Worm (Caenorhabditis elegans) whole organism, mixed stage, embryonic: Measurements from ENCODE around the gene srt-52.

Experiments
- drap-1 ChIP-seq: fragments of 200-800 bp; sonication (Bioruptor generic); optimal IDR thresholded peaks from 3 replicates; lab custom pipeline; 2018; ENCODE audit warnings: mild to moderate bottlenecking, missing genetic modification characterization, missing compliant biosample characterization
- elt-1 ChIP-seq: sonication (generic microtip); optimal IDR thresholded peaks from 2 replicates; lab custom pipeline; 2017; ENCODE audit warnings: missing genetic modification characterization, mild to moderate bottlenecking, missing compliant biosample characterization, antibody characterized with exemption, moderate library complexity, borderline replicate concordance; ENCODE audit not compliant: insufficient read depth
- lin-13 ChIP-seq: fragments of 150-350 bp; optimal IDR thresholded peaks from 2 replicates; lab custom pipeline; 2014; ENCODE audit warnings: missing biosample characterization, missing genetic modification characterization
- nhr-76 ChIP-seq: sonication (generic microtip); optimal IDR thresholded peaks from 2 replicates; lab custom pipeline; 2017; ENCODE audit warnings: missing biosample characterization, missing genetic modification characterization
- zip-8 ChIP-seq: fragments of 150-350 bp; optimal IDR thresholded peaks from 2 replicates; lab custom pipeline; 2014; ENCODE audit warnings: missing biosample characterization, missing genetic modification characterization
- ztf-11 ChIP-seq: fragments of 150-350 bp; optimal IDR thresholded peaks from 2 replicates; lab custom pipeline; 2014; ENCODE audit warnings: missing biosample characterization, missing genetic modification characterization

DNA sequence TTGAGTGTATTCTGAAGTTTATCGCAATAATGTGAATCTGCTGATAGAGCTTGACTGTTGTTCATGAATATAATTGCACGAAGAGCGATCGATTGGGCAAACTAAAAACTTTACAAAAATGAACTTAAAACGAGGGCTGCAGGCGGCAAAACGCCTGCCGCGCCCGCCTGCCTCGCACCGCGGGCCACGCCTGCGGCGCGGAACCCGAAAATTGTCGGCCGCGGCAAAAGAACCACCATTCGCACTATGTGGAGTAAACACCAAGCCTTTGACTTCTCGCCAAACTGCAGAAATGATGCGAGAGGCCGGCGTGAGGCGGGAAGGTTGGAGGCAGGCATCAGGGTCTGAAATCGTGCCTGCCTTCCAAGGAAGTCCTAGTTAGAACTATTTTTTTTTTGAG, 8.0 kb upstream of the srt-52 start:
- no peak for TF ChIP-seq elt-1
- TF ChIP-seq drap-1, result no peak
- no peak for TF ChIP-seq lin-13 (tag; lab: Kevin White, UChicago)
- no peak for TF ChIP-seq nhr-76 (tag; lab: Kevin White, UChicago)
- TF ChIP-seq ztf-11 (tag; lab: Kevin White, UChicago), result no peak
- TF ChIP-seq zip-8 (tag; lab: Kevin White, UChicago), result no peak
